Worm (Caenorhabditis elegans) whole organism, young adult: ENCODE results near the gene F02E11.7.

ENCODE experiments used
- B0019.2 ChIP-seq: fragments of 200-800 bp; sonication (Bioruptor generic); conservative IDR thresholded peaks from 2 replicates; pipeline ENCODE4 v1.3.6; 2022; ENCODE audit warnings: missing genetic modification reagents, missing genetic modification characterization, missing compliant biosample characterization
- B0261.1 ChIP-seq: sonication (generic microtip); optimal IDR thresholded peaks from 2 replicates; lab custom pipeline; 2016; ENCODE audit warnings: mild to moderate bottlenecking, missing genetic modification characterization, moderate library complexity, missing compliant biosample characterization
- F23B12.7 ChIP-seq: sonication (generic microtip); optimal IDR thresholded peaks from 2 replicates; lab custom pipeline; 2017; ENCODE audit warnings: missing genetic modification characterization, mild to moderate bottlenecking, missing compliant biosample characterization, antibody characterized with exemption, moderate library complexity; ENCODE audit not compliant: insufficient read depth
- F49E8.2 ChIP-seq: sonication (generic microtip); optimal IDR thresholded peaks from 3 replicates; lab custom pipeline; 2017; ENCODE audit warnings: missing genetic modification characterization, mild to moderate bottlenecking, missing compliant biosample characterization, antibody characterized with exemption, moderate library complexity; ENCODE audit not compliant: insufficient read depth
- F52B5.7 ChIP-seq: sonication (generic microtip); optimal IDR thresholded peaks from 2 replicates; lab custom pipeline; 2016; ENCODE audit warnings: mild to moderate bottlenecking, missing genetic modification characterization, missing compliant biosample characterization
- K11D2.4 ChIP-seq: fragments of 200-800 bp; sonication (Bioruptor generic); IDR thresholded peaks from 2 replicates; pipeline ENCODE4 v1.3.6; 2022; ENCODE audit warnings: missing genetic modification reagents, missing genetic modification characterization, missing compliant biosample characterization
- T07F8.4 ChIP-seq: sonication (generic microtip); optimal IDR thresholded peaks from 2 replicates; lab custom pipeline; 2016; ENCODE audit warnings: mild to moderate bottlenecking, missing genetic modification characterization, moderate library complexity, missing compliant biosample characterization
- Y53G8AR.9 ChIP-seq: fragments of 200-800 bp; sonication (Bioruptor generic); conservative IDR thresholded peaks from 2 replicates; pipeline ENCODE4 v1.3.6; 2022; ENCODE audit warnings: missing genetic modification reagents, missing genetic modification characterization, missing compliant biosample characterization
- Y79H2A.3 ChIP-seq: fragments of 200-800 bp; sonication (Bioruptor generic); conservative IDR thresholded peaks from 2 replicates; pipeline ENCODE4 v1.3.6; 2022; ENCODE audit warnings: missing genetic modification reagents, missing genetic modification characterization, missing compliant biosample characterization
- ama-1 ChIP-seq, 3 experiments: fragments of 150-350 bp in 1 of 3; sonication (generic microtip) in 2 of 3; optimal IDR thresholded peaks; 2 replicates each; lab custom pipeline; 2014 to 2018; ENCODE audit warnings: missing biosample characterization in 2 of 3, missing genetic modification characterization in 2 of 3, missing genetic modification reagents in 2 of 3
- attf-5 ChIP-seq: fragments of 200-800 bp; sonication (Bioruptor generic); optimal IDR thresholded peaks from 2 replicates; lab custom pipeline; 2018; ENCODE audit warnings: mild to moderate bottlenecking, missing genetic modification characterization, missing compliant biosample characterization
- attf-6 ChIP-seq: fragments of 200-800 bp; sonication (Bioruptor generic); IDR thresholded peaks from 2 replicates; pipeline ENCODE4 v1.3.6; 2022; ENCODE audit warnings: missing genetic modification reagents, missing genetic modification characterization, missing compliant biosample characterization
- bed-1 ChIP-seq: fragments of 200-800 bp; sonication (Bioruptor generic); IDR thresholded peaks from 2 replicates; pipeline ENCODE4 v1.3.6; 2022; ENCODE audit warnings: missing genetic modification reagents, missing genetic modification characterization, missing compliant biosample characterization
- bed-2 ChIP-seq: fragments of 200-800 bp; sonication (Bioruptor generic); IDR thresholded peaks from 2 replicates; pipeline ENCODE4 v1.3.6; 2022; ENCODE audit warnings: missing genetic modification reagents, missing genetic modification characterization, missing compliant biosample characterization
- cebp-1 ChIP-seq, 2 experiments: fragments of 200-800 bp in 1 of 2; sonication (Bioruptor generic) in 1 of 2; sonication (generic microtip) in 1 of 2; IDR thresholded peaks in 1 of 2; optimal IDR thresholded peaks in 1 of 2; 2 replicates each; pipeline versions ENCODE4 v1.3.6 to Lab custom; 2017 to 2022; ENCODE audit warnings: missing compliant biosample characterization in 2 of 2, missing genetic modification characterization in 2 of 2, mild to moderate bottlenecking in 1 of 2, missing genetic modification reagents in 1 of 2, moderate library complexity in 1 of 2
- efl-1 ChIP-seq: fragments of 150-350 bp; optimal IDR thresholded peaks from 2 replicates; lab custom pipeline; 2014; ENCODE audit warnings: missing biosample characterization, missing genetic modification reagents, missing genetic modification characterization
- hmg-1.2 ChIP-seq: fragments of 200-800 bp; sonication (Bioruptor generic); IDR thresholded peaks from 2 replicates; pipeline ENCODE4 v1.3.6; 2022; ENCODE audit warnings: missing genetic modification reagents, missing genetic modification characterization, missing compliant biosample characterization
- let-526 ChIP-seq: fragments of 200-800 bp; sonication (Bioruptor generic); IDR thresholded peaks from 2 replicates; pipeline ENCODE4 v1.3.6; 2022; ENCODE audit warnings: missing genetic modification reagents, missing genetic modification characterization, missing compliant biosample characterization
- lin-26 ChIP-seq: fragments of 200-800 bp; sonication (Bioruptor generic); IDR thresholded peaks from 2 replicates; pipeline ENCODE4 v1.3.6; 2022; ENCODE audit warnings: missing genetic modification reagents, missing genetic modification characterization, missing compliant biosample characterization
- lsl-1 ChIP-seq: fragments of 200-800 bp; sonication (Bioruptor generic); optimal IDR thresholded peaks from 2 replicates; lab custom pipeline; 2018; ENCODE audit warnings: mild to moderate bottlenecking, missing genetic modification characterization, moderate library complexity, missing compliant biosample characterization
- lsy-27 ChIP-seq: sonication (generic microtip); optimal IDR thresholded peaks from 2 replicates; lab custom pipeline; 2017; ENCODE audit warnings: missing genetic modification characterization, mild to moderate bottlenecking, missing compliant biosample characterization, antibody characterized with exemption, missing genotype, borderline replicate concordance; ENCODE audit not compliant: insufficient read depth
- mcd-1 ChIP-seq: fragments of 200-800 bp; sonication (Bioruptor generic); IDR thresholded peaks from 2 replicates; pipeline ENCODE4 v1.3.6; 2022; ENCODE audit warnings: missing genetic modification reagents, missing genetic modification characterization, missing compliant biosample characterization
- mes-4 ChIP-seq: sonication (generic microtip); optimal IDR thresholded peaks from 2 replicates; lab custom pipeline; 2016; ENCODE audit warnings: missing genotype, missing genetic modification characterization, missing compliant biosample characterization
- nhr-80 ChIP-seq: sonication (generic microtip); optimal IDR thresholded peaks from 2 replicates; lab custom pipeline; 2016; ENCODE audit warnings: missing genetic modification characterization, missing compliant biosample characterization
- nhr-90 ChIP-seq: sonication (generic microtip); optimal IDR thresholded peaks from 2 replicates; lab custom pipeline; 2016; ENCODE audit warnings: missing genotype, mild to moderate bottlenecking, missing genetic modification characterization, missing compliant biosample characterization
- rcor-1 ChIP-seq: fragments of 200-800 bp; sonication (Bioruptor generic); IDR thresholded peaks from 2 replicates; pipeline ENCODE4 v1.3.6; 2022; ENCODE audit warnings: missing genetic modification reagents, missing genetic modification characterization, missing compliant biosample characterization
- sdz-38 ChIP-seq: sonication (generic microtip); optimal IDR thresholded peaks from 2 replicates; lab custom pipeline; 2016; ENCODE audit warnings: missing genotype, missing genetic modification characterization, missing compliant biosample characterization
- sea-2 ChIP-seq: fragments of 200-800 bp; sonication (Bioruptor generic); IDR thresholded peaks from 2 replicates; pipeline ENCODE4 v1.3.6; 2022; ENCODE audit warnings: missing genetic modification characterization, missing compliant biosample characterization
- snpc-1.3 ChIP-seq: sonication (generic microtip); optimal IDR thresholded peaks from 2 replicates; lab custom pipeline; 2017; ENCODE audit warnings: missing genetic modification characterization, mild to moderate bottlenecking, missing compliant biosample characterization, antibody characterized with exemption, moderate library complexity, missing genotype, missing genetic modification reagents; ENCODE audit not compliant: insufficient read depth
- tbp1 ChIP-seq: fragments of 200-800 bp; sonication (Bioruptor generic); optimal IDR thresholded peaks from 2 replicates; lab custom pipeline; 2018; ENCODE audit warnings: mild to moderate bottlenecking, missing genetic modification characterization, missing compliant biosample characterization
- zfh-2 ChIP-seq: fragments of 200-800 bp; sonication (Bioruptor generic); conservative IDR thresholded peaks from 2 replicates; pipeline ENCODE4 v1.3.6; 2022; ENCODE audit warnings: missing genetic modification reagents, missing genetic modification characterization, missing compliant biosample characterization
- ztf-22 ChIP-seq: fragments of 200-800 bp; sonication (Bioruptor generic); optimal IDR thresholded peaks from 2 replicates; lab custom pipeline; 2018; ENCODE audit warnings: mild to moderate bottlenecking, missing genetic modification characterization, moderate library complexity, missing compliant biosample characterization
- ztf-25 ChIP-seq: fragments of 200-800 bp; sonication (Bioruptor generic); IDR thresholded peaks from 2 replicates; pipeline ENCODE4 v1.3.6; 2022; ENCODE audit warnings: missing genetic modification reagents, missing genetic modification characterization, missing compliant biosample characterization
- ztf-6 ChIP-seq: fragments of 200-800 bp; sonication (Bioruptor generic); IDR thresholded peaks from 2 replicates; pipeline ENCODE4 v1.3.6; 2022; ENCODE audit warnings: missing genetic modification reagents, missing genetic modification characterization, missing compliant biosample characterization

F02E11.7 gene

ce11 chrII:3310957-3311657 lies 43.6 kb downstream of the F02E11.7 start (continued):
- no peak for TF ChIP-seq attf-6
- no peak for TF ChIP-seq ztf-25 (GFP tag; lab: Robert Waterston, UW)
- TF ChIP-seq nhr-90 (tag; lab: Kevin White, UChicago), result no peak
- TF ChIP-seq mcd-1 (GFP tag; lab: Robert Waterston, UW), result no peak
- no peak for TF ChIP-seq lsy-27 (tag; lab: Kevin White, UChicago)
- TF ChIP-seq T07F8.4 (tag; lab: Kevin White, UChicago), result no peak
- TF ChIP-seq tbp1 (GFP tag; lab: Kevin White, UChicago), result peak; percentile 65
- TF ChIP-seq attf-5 (GFP tag; lab: Kevin White, UChicago), result no peak
- no peak for TF ChIP-seq ama-1 (optimal IDR thresholded peaks at IDR 0.05; lab: Kevin White, UChicago)
- no peak for TF ChIP-seq ama-1 (GFP tag; optimal IDR thresholded peaks at IDR 0.05; lab: Kevin White, UChicago)
- no peak for TF ChIP-seq F52B5.7 (tag; lab: Kevin White, UChicago)
- no peak for TF ChIP-seq F23B12.7 (tag; lab: Kevin White, UChicago)
- no peak for TF ChIP-seq lin-26 (GFP tag; lab: Robert Waterston, UW)
- peak; percentile 19 for TF ChIP-seq B0261.1 (tag; lab: Kevin White, UChicago)
- no peak for TF ChIP-seq K11D2.4 (GFP tag; lab: Robert Waterston, UW)
- TF ChIP-seq snpc-1.3, result no peak
- no peak for TF ChIP-seq mes-4 (tag; lab: Kevin White, UChicago)
- no peak for TF ChIP-seq ztf-22 (GFP tag; lab: Kevin White, UChicago)
- no peak for TF ChIP-seq B0019.2 (GFP tag; lab: Robert Waterston, UW)
- no peak for TF ChIP-seq bed-1 (GFP tag; lab: Robert Waterston, UW)

DNA sequence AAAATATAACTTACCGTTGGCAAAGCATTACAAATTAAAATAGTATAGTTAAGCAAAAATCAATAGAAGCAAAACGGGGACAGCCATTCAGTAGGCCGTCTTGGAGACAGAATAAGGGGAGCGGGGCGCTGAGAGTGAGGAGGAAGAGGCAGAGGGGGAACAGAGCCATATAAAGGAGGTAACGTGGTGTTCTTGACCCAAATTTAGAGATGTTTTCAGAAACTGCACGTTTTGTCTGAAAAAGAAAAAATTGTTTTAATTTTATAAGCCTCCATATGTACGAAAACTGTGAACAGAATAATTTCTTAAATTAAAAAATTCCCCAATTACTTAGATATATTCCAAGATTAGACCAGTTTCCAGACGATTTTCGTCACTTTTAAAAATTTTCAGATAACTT lies 46.0 kb downstream of the F02E11.7 start, which contains the start of gene F39E9.6:
F39E9.6 (minus strand) TSS at position 101 of the 400 bp plus-strand sequence.
- no peak for TF ChIP-seq ztf-6 (GFP tag; lab: Robert Waterston, UW)
- TF ChIP-seq bed-2 (GFP tag; lab: Robert Waterston, UW), result no peak
- no peak for TF ChIP-seq lsl-1
- TF ChIP-seq lsy-27 (tag; lab: Kevin White, UChicago), result no peak
- TF ChIP-seq rcor-1 (GFP tag; lab: Robert Waterston, UW), result no peak
- no peak for TF ChIP-seq hmg-1.2 (GFP tag; lab: Robert Waterston, UW)
- no peak for TF ChIP-seq snpc-1.3
- TF ChIP-seq F49E8.2 (tag; lab: Kevin White, UChicago), result no peak
- no peak for TF ChIP-seq sdz-38 (tag; lab: Kevin White, UChicago)
- no peak for TF ChIP-seq F52B5.7 (tag; lab: Kevin White, UChicago)
- TF ChIP-seq sea-2 (GFP tag; lab: Robert Waterston, UW), result no peak
- TF ChIP-seq cebp-1 (GFP tag; IDR thresholded peaks at IDR 0.05; lab: Robert Waterston, UW), result no peak
- TF ChIP-seq cebp-1 (tag; optimal IDR thresholded peaks at IDR 0.05; lab: Kevin White, UChicago), result no peak
- TF ChIP-seq Y53G8AR.9 (GFP tag; lab: Robert Waterston, UW), result no peak
- no peak for TF ChIP-seq zfh-2 (GFP tag; lab: Robert Waterston, UW)
- no peak for TF ChIP-seq efl-1 (GFP tag; lab: Kevin White, UChicago)
- TF ChIP-seq let-526, result no peak

DNA sequence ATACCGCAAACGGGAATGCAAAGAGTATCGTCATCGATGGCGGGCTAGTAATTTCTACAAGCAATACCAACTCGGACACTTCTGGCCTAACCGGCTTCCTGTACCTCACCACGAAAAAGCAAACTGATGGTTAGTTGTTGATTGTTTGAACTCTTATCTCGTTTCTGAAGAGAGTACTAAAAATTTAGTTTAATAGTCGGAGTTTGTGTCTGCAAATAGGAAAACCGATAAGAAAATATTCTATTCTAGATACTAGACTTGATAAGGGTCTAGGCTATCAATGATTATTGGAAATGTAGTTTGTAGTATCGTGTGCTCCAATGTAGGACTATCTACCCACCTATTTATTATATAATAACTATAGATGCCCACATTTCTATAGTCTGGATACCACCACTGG lies 51.4 kb downstream of the F02E11.7 start:
- TF ChIP-seq Y79H2A.3 (no peak), nhr-80 (tag; lab: Kevin White, UChicago) (peak; percentile 29)
